Worm (Caenorhabditis elegans) whole organism, late embryonic: ENCODE measurements around the gene arv-1.
"Not testable (repeated sequence)": the region's sequence is repeated elsewhere in the genome, so short reads cannot be mapped to it uniquely, and the experiment has no call there.

Source experiments
- T23F11.4 ChIP-seq: fragments of 200-800 bp; sonication (Bioruptor generic); optimal IDR thresholded peaks from 2 replicates; lab custom pipeline; 2018; ENCODE audit warnings: mild to moderate bottlenecking, missing genetic modification characterization, missing compliant biosample characterization
- ama-1 ChIP-seq: fragments of 150-350 bp; optimal IDR thresholded peaks from 2 replicates; lab custom pipeline; 2014
- odd-2 ChIP-seq: sonication (generic microtip); optimal IDR thresholded peaks from 2 replicates; lab custom pipeline; 2017; ENCODE audit warnings: antibody characterized with exemption, mild to moderate bottlenecking, missing genetic modification characterization, missing compliant biosample characterization
- pha-4 ChIP-seq: fragments of 150-350 bp; optimal IDR thresholded peaks from 2 replicates; lab custom pipeline; 2018; ENCODE audit warnings: missing biosample characterization, missing genetic modification reagents, missing genetic modification characterization
- tbx-7 ChIP-seq: sonication (generic microtip); optimal IDR thresholded peaks from 2 replicates; lab custom pipeline; 2016; ENCODE audit warnings: missing genotype, missing genetic modification characterization, missing compliant biosample characterization

DNA sequence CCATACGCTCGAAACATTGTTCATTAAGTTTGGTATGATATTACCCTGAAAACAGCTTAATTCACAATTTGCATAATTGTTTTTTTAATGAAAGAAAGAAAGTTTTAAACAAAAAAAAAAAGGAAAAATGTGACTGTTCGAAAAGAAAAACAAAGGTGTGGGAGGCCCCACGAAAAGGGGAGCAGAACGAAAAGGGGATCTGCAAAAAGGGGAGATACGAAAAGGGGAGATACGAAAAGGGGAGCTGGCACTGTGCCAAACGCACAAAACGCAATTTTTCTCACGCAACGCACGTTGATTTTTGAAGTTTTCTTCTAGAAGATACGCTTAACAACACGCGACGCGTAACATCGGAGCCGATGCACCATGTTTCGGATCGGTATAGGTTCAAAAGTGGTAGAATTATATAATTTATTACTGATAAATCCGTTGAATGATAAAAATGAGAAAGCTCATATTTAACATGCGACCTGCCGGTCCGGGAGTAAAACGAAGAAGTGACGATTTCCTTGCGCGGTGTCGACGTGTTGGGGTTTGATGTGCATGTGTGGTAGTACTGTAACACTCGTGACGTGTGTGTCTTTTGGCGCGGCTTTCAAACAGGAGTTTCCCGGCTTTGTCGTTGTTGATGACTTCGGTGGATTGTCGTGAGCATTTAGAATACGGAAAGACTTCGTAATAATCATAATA is 47.1 kb upstream of the arv-1 start, which contains the start of gene nrde-2:
- peak; percentile 22 for TF ChIP-seq tbx-7 (tag; lab: Kevin White, UChicago)
- TF ChIP-seq ama-1; T23F11.4; odd-2; pha-4 (tag; lab: Kevin White, UChicago): not testable (repeated sequence)
